Worm (Caenorhabditis elegans) whole organism, L1 larva: Measurements from ENCODE around the gene aptf-4.

Experiments
- alr-1 ChIP-seq: fragments of 200-800 bp; sonication (Bioruptor generic); optimal IDR thresholded peaks from 2 replicates; lab custom pipeline; 2018; ENCODE audit warnings: borderline replicate concordance, mild to moderate bottlenecking, missing genetic modification characterization, missing compliant biosample characterization
- ceh-8 ChIP-seq: fragments of 200-800 bp; sonication (Bioruptor generic); optimal IDR thresholded peaks from 2 replicates; lab custom pipeline; 2018; ENCODE audit warnings: mild to moderate bottlenecking, missing genetic modification characterization, moderate library complexity, missing compliant biosample characterization
- ces-1 ChIP-seq: fragments of 150-350 bp; optimal IDR thresholded peaks from 2 replicates; lab custom pipeline; 2014; ENCODE audit warnings: missing biosample characterization, missing genetic modification reagents, missing genetic modification characterization
- efl-3 ChIP-seq: fragments of 200-800 bp; sonication (Bioruptor generic); optimal IDR thresholded peaks from 2 replicates; lab custom pipeline; 2018; ENCODE audit warnings: mild to moderate bottlenecking, missing genetic modification characterization, missing compliant biosample characterization
- nhr-12 ChIP-seq: sonication (generic microtip); optimal IDR thresholded peaks from 2 replicates; lab custom pipeline; 2017; ENCODE audit warnings: missing biosample characterization, missing genetic modification characterization
- nhr-76 ChIP-seq: sonication (generic microtip); optimal IDR thresholded peaks from 2 replicates; lab custom pipeline; 2017; ENCODE audit warnings: missing biosample characterization, missing genetic modification characterization
- tlp-1 ChIP-seq: fragments of 150-350 bp; optimal IDR thresholded peaks from 2 replicates; lab custom pipeline; 2014; ENCODE audit warnings: missing biosample characterization, missing genetic modification characterization
- unc-62 ChIP-seq: fragments of 150-350 bp; optimal IDR thresholded peaks from 2 replicates; lab custom pipeline; 2014; ENCODE audit warnings: missing biosample characterization, missing genetic modification reagents, missing genetic modification characterization
- vab-15 ChIP-seq: sonication (generic microtip); optimal IDR thresholded peaks from 2 replicates; lab custom pipeline; 2017; ENCODE audit warnings: missing genotype, mild to moderate bottlenecking, missing genetic modification characterization, missing compliant biosample characterization

ce11 chrII:8599214-8599613 is 8.4 kb downstream of the aptf-4 start, which contains the start of gene F28C6.5:
- no peak for TF ChIP-seq unc-62 (GFP tag; lab: Kevin White, UChicago)
- no peak for TF ChIP-seq nhr-76
- no peak for TF ChIP-seq alr-1 (tag; lab: Kevin White, UChicago)
- TF ChIP-seq ces-1 (GFP tag; lab: Kevin White, UChicago), result no peak
- no peak for TF ChIP-seq tlp-1 (tag; lab: Kevin White, UChicago)
- TF ChIP-seq ceh-8 (GFP tag; lab: Kevin White, UChicago), result no peak
- no peak for TF ChIP-seq efl-3
- no peak for TF ChIP-seq nhr-12 (tag; lab: Kevin White, UChicago)
- no peak for TF ChIP-seq vab-15 (tag; lab: Kevin White, UChicago)
